Worm (Caenorhabditis elegans) whole organism, L4 larva: ENCODE results near the gene col-74.

Source experiments
- ceh-44 ChIP-seq: fragments of 200-800 bp; sonication (Bioruptor generic); IDR thresholded peaks from 2 replicates; pipeline ENCODE4 v1.3.6; 2022; ENCODE audit warnings: missing genetic modification reagents, missing genetic modification characterization, missing compliant biosample characterization
- mxl-3 ChIP-seq: fragments of 200-800 bp; sonication (Bioruptor generic); optimal IDR thresholded peaks from 2 replicates; lab custom pipeline; 2018; ENCODE audit warnings: mild to moderate bottlenecking, missing genetic modification characterization, missing compliant biosample characterization
- nhr-28 ChIP-seq: fragments of 150-350 bp; optimal IDR thresholded peaks from 2 replicates; lab custom pipeline; 2014; ENCODE audit warnings: missing biosample characterization, missing genetic modification characterization
- ztf-7 ChIP-seq: fragments of 150-350 bp; optimal IDR thresholded peaks from 2 replicates; lab custom pipeline; 2014; ENCODE audit warnings: missing biosample characterization, missing genetic modification characterization

DNA sequence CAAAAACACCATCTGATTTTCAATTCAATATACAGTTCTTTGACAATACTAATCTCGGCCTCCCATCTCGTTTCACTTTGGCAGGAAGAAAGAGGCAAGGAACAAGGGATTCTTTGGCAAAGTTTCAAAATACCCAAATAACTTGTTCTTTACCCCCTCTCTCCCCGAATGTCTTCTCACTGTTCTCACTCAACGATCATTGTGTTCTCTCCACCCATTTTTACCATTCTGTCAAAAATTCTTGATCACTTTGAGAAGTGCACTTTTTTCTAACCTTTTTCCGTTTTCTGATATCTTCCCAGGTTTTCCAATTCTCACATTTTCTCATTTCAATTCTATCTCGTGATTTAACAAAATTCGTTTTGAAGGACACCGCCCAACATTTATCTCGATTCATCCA, 23.9 kb downstream of the col-74 start, which contains the start of gene H41C03.1:
- no peak for TF ChIP-seq ztf-7 (tag; lab: Kevin White, UChicago)
- no peak for TF ChIP-seq ceh-44
- no peak for TF ChIP-seq mxl-3 (GFP tag; lab: Kevin White, UChicago)
- no peak for TF ChIP-seq nhr-28
